Fruit fly (Drosophila melanogaster) whole organism, prepupa: ENCODE measurements around the gene bi.

ENCODE experiments used
- Blimp-1 ChIP-seq: fragments of 200-800 bp; sonication (Bioruptor generic); optimal IDR thresholded peaks from 3 replicates; lab custom pipeline; 2017; ENCODE audit warnings: missing biosample characterization, missing genetic modification characterization, mild to moderate bottlenecking, moderate library complexity, missing genetic modification reagents
- CG10669 ChIP-seq: fragments of 200-800 bp; sonication (Bioruptor generic); optimal IDR thresholded peaks from 3 replicates; lab custom pipeline; 2018; ENCODE audit warnings: missing biosample characterization, mild to moderate bottlenecking, missing genetic modification characterization, moderate library complexity
- CG11762 ChIP-seq: fragments of 200-800 bp; sonication (Bioruptor generic); optimal IDR thresholded peaks from 3 replicates; lab custom pipeline; 2016; ENCODE audit warnings: missing biosample characterization, missing genetic modification characterization; ENCODE audit not compliant: insufficient read depth
- CG11902 ChIP-seq: fragments of 200-800 bp; sonication (Bioruptor generic); optimal IDR thresholded peaks from 3 replicates; lab custom pipeline; 2016; ENCODE audit warnings: missing biosample characterization, missing genetic modification characterization
- CG15336 ChIP-seq: fragments of 200-800 bp; sonication (Bioruptor generic); IDR thresholded peaks from 2 replicates; pipeline ENCODE4 v1.3.6; 2022; ENCODE audit warnings: missing biosample characterization, missing genetic modification characterization
- CG1621 ChIP-seq: fragments of 200-800 bp; sonication (Bioruptor generic); optimal IDR thresholded peaks from 3 replicates; lab custom pipeline; 2018; ENCODE audit warnings: missing biosample characterization, mild to moderate bottlenecking, missing genetic modification characterization
- CG16779 ChIP-seq: fragments of 200-800 bp; sonication (Bioruptor generic); optimal IDR thresholded peaks from 3 replicates; lab custom pipeline; 2017; ENCODE audit warnings: missing biosample characterization, mild to moderate bottlenecking, missing genetic modification characterization
- CG3032 ChIP-seq: fragments of 200-800 bp; optimal IDR thresholded peaks from 2 replicates; lab custom pipeline; 2019; ENCODE audit warnings: missing biosample characterization, mild to moderate bottlenecking, missing genetic modification characterization, moderate library complexity
- CG31627 ChIP-seq: fragments of 200-800 bp; sonication (Bioruptor generic); optimal IDR thresholded peaks from 3 replicates; lab custom pipeline; 2016; ENCODE audit warnings: missing biosample characterization, missing genetic modification characterization
- CG32006 ChIP-seq: fragments of 200-800 bp; sonication (Bioruptor generic); optimal IDR thresholded peaks from 3 replicates; lab custom pipeline; 2017; ENCODE audit warnings: missing biosample characterization, mild to moderate bottlenecking, missing genetic modification characterization
- CG34406 ChIP-seq: fragments of 200-800 bp; sonication (Bioruptor generic); optimal IDR thresholded peaks from 3 replicates; lab custom pipeline; 2016; ENCODE audit warnings: missing biosample characterization, missing genetic modification characterization
- CG3919 ChIP-seq: fragments of 200-800 bp; sonication (Bioruptor generic); optimal IDR thresholded peaks from 3 replicates; lab custom pipeline; 2016; ENCODE audit warnings: missing biosample characterization, missing genetic modification characterization
- CG4318 ChIP-seq: fragments of 200-800 bp; sonication (Bioruptor generic); optimal IDR thresholded peaks from 3 replicates; lab custom pipeline; 2017; ENCODE audit warnings: missing biosample characterization, mild to moderate bottlenecking, missing genetic modification characterization
- CG6163 ChIP-seq: fragments of 200-800 bp; sonication (Bioruptor generic); IDR thresholded peaks from 3 replicates; pipeline ENCODE4 v1.3.6; 2022; ENCODE audit warnings: missing biosample characterization, missing genetic modification characterization
- CG6276 ChIP-seq: fragments of 200-800 bp; sonication (Bioruptor generic); optimal IDR thresholded peaks from 2 replicates; lab custom pipeline; 2017; ENCODE audit warnings: missing biosample characterization, mild to moderate bottlenecking, missing genetic modification characterization
- CG6808 ChIP-seq: fragments of 200-800 bp; sonication (Bioruptor generic); optimal IDR thresholded peaks from 3 replicates; lab custom pipeline; 2017; ENCODE audit warnings: missing biosample characterization, missing genetic modification characterization, mild to moderate bottlenecking, moderate library complexity, missing genetic modification reagents
- CG7368 ChIP-seq: fragments of 200-800 bp; sonication (Bioruptor generic); optimal IDR thresholded peaks from 3 replicates; lab custom pipeline; 2016; ENCODE audit warnings: missing biosample characterization, missing genetic modification characterization
- CG8119 ChIP-seq: fragments of 200-800 bp; sonication (Bioruptor generic); IDR thresholded peaks from 3 replicates; pipeline ENCODE4 v1.3.6; 2022; ENCODE audit warnings: missing biosample characterization, missing genetic modification characterization
- CG8319 ChIP-seq: fragments of 200-800 bp; sonication (Bioruptor generic); optimal IDR thresholded peaks from 3 replicates; lab custom pipeline; 2016; ENCODE audit warnings: missing biosample characterization, missing genetic modification characterization
- CG8632 ChIP-seq: fragments of 200-800 bp; sonication (Bioruptor generic); optimal IDR thresholded peaks from 3 replicates; lab custom pipeline; 2016; ENCODE audit warnings: missing biosample characterization, missing genetic modification characterization
- CG9139 ChIP-seq: fragments of 200-800 bp; sonication (Bioruptor generic); optimal IDR thresholded peaks from 3 replicates; lab custom pipeline; 2017; ENCODE audit warnings: missing biosample characterization, mild to moderate bottlenecking, missing genetic modification characterization
- Eip75B ChIP-seq: fragments of 200-800 bp; sonication (Bioruptor generic); optimal IDR thresholded peaks from 3 replicates; lab custom pipeline; 2016; ENCODE audit warnings: missing biosample characterization, missing genetic modification characterization
- Eip78C ChIP-seq: fragments of 200-800 bp; sonication (Bioruptor generic); peaks from one replicate; lab custom pipeline; 2016; ENCODE audit warnings: missing biosample characterization, missing genetic modification characterization
- Eip93F ChIP-seq: fragments of 200-800 bp; sonication (Bioruptor generic); optimal IDR thresholded peaks from 2 replicates; lab custom pipeline; 2016; ENCODE audit warnings: missing biosample characterization, mild to moderate bottlenecking, missing genetic modification characterization
- Ets21C ChIP-seq: fragments of 200-800 bp; sonication (Bioruptor generic); optimal IDR thresholded peaks from 3 replicates; lab custom pipeline; 2016; ENCODE audit warnings: missing biosample characterization, missing genetic modification characterization
- Hr39 ChIP-seq: fragments of 200-800 bp; sonication (Bioruptor generic); optimal IDR thresholded peaks from 2 replicates; lab custom pipeline; 2016; ENCODE audit warnings: missing biosample characterization, missing genetic modification characterization
- Hr4 ChIP-seq: fragments of 200-800 bp; sonication (Bioruptor generic); optimal IDR thresholded peaks from 3 replicates; lab custom pipeline; 2016; ENCODE audit warnings: missing biosample characterization, missing genetic modification characterization
- Lpt ChIP-seq: fragments of 200-800 bp; sonication (Bioruptor generic); optimal IDR thresholded peaks from 3 replicates; lab custom pipeline; 2016; ENCODE audit warnings: missing biosample characterization, missing genetic modification characterization
- OdsH ChIP-seq: fragments of 200-800 bp; sonication (Bioruptor generic); optimal IDR thresholded peaks from 3 replicates; lab custom pipeline; 2016; ENCODE audit warnings: missing biosample characterization, missing genetic modification characterization
- Smox ChIP-seq: fragments of 200-800 bp; sonication (Bioruptor generic); optimal IDR thresholded peaks from 3 replicates; lab custom pipeline; 2016; ENCODE audit warnings: missing biosample characterization, missing genetic modification characterization
- Sox14 ChIP-seq: fragments of 200-800 bp; sonication (Bioruptor generic); optimal IDR thresholded peaks from 3 replicates; lab custom pipeline; 2016; ENCODE audit warnings: missing biosample characterization, missing genetic modification characterization
- Sox15 ChIP-seq: fragments of 200-800 bp; sonication (Bioruptor generic); optimal IDR thresholded peaks from 3 replicates; lab custom pipeline; 2016; ENCODE audit warnings: missing biosample characterization, missing genetic modification characterization
- achi ChIP-seq: fragments of 200-800 bp; sonication (Bioruptor generic); optimal IDR thresholded peaks from 3 replicates; lab custom pipeline; 2016; ENCODE audit warnings: missing biosample characterization, missing genetic modification characterization
- acj6 ChIP-seq: fragments of 200-800 bp; sonication (Bioruptor generic); optimal IDR thresholded peaks from 3 replicates; lab custom pipeline; 2016; ENCODE audit warnings: missing biosample characterization, missing genetic modification characterization
- cyc ChIP-seq: fragments of 200-800 bp; sonication (Bioruptor generic); optimal IDR thresholded peaks from 3 replicates; lab custom pipeline; 2016; ENCODE audit warnings: missing biosample characterization, missing genetic modification characterization
- dac ChIP-seq: fragments of 200-800 bp; sonication (Bioruptor generic); optimal IDR thresholded peaks from 2 replicates; lab custom pipeline; 2017; ENCODE audit warnings: missing biosample characterization, mild to moderate bottlenecking, missing genetic modification characterization
- eg ChIP-seq: fragments of 200-800 bp; sonication (Bioruptor generic); IDR thresholded peaks from 3 replicates; pipeline ENCODE4 v1.3.6; 2022; ENCODE audit warnings: missing biosample characterization, missing genetic modification characterization
- esn ChIP-seq: fragments of 200-800 bp; sonication (Bioruptor generic); optimal IDR thresholded peaks from 2 replicates; lab custom pipeline; 2016; ENCODE audit warnings: missing biosample characterization, mild to moderate bottlenecking, missing genetic modification characterization, moderate library complexity
- fd59A ChIP-seq: fragments of 200-800 bp; sonication (Bioruptor generic); optimal IDR thresholded peaks from 2 replicates; lab custom pipeline; 2017; ENCODE audit warnings: missing biosample characterization, mild to moderate bottlenecking, missing genetic modification characterization, missing genetic modification reagents
- fkh ChIP-seq: fragments of 200-800 bp; sonication (Bioruptor generic); optimal IDR thresholded peaks from 3 replicates; lab custom pipeline; 2017; ENCODE audit warnings: missing biosample characterization, mild to moderate bottlenecking, missing genetic modification characterization, moderate library complexity
- lz ChIP-seq: fragments of 200-800 bp; sonication (Bioruptor generic); optimal IDR thresholded peaks from 3 replicates; lab custom pipeline; 2016; ENCODE audit warnings: missing biosample characterization, missing genetic modification characterization
- pdm3 ChIP-seq: fragments of 200-800 bp; sonication (Bioruptor generic); optimal IDR thresholded peaks from 3 replicates; lab custom pipeline; 2016; ENCODE audit warnings: missing biosample characterization, missing genetic modification characterization
- salr ChIP-seq, 2 experiments: fragments of 200-800 bp; sonication (Bioruptor generic); optimal IDR thresholded peaks; 3 replicates each; lab custom pipeline; 2016 to 2018; ENCODE audit warnings: missing biosample characterization in 2 of 2, missing genetic modification characterization in 2 of 2, mild to moderate bottlenecking in 1 of 2
- spab ChIP-seq: fragments of 200-800 bp; sonication (Bioruptor generic); optimal IDR thresholded peaks from 2 replicates; lab custom pipeline; 2017; ENCODE audit warnings: missing biosample characterization, mild to moderate bottlenecking, missing genetic modification characterization, missing genetic modification reagents
- ss ChIP-seq, 2 experiments: fragments of 200-800 bp; sonication (Bioruptor generic); optimal IDR thresholded peaks; 2 replicates in 1 of 2; 3 replicates in 1 of 2; lab custom pipeline; 2017 to 2018; ENCODE audit warnings: mild to moderate bottlenecking in 2 of 2, missing biosample characterization in 2 of 2, missing genetic modification characterization in 2 of 2, moderate library complexity in 1 of 2
- topi ChIP-seq: fragments of 200-800 bp; sonication (Bioruptor generic); optimal IDR thresholded peaks from 3 replicates; lab custom pipeline; 2016; ENCODE audit warnings: missing biosample characterization, missing genetic modification characterization
- vri ChIP-seq: fragments of 200-800 bp; sonication (Bioruptor generic); optimal IDR thresholded peaks from 3 replicates; lab custom pipeline; 2016; ENCODE audit warnings: missing biosample characterization, mild to moderate bottlenecking, missing genetic modification characterization

The bi gene

dm6 chrX:4448677-4449076, 36.0 kb downstream of the bi start (continued):
- peak; percentile 22 for TF ChIP-seq Lpt
- no peak for TF ChIP-seq CG11762 (GFP tag; lab: Kevin White, UChicago)
- TF ChIP-seq CG8319 (GFP tag; lab: Kevin White, UChicago): no peak
- TF ChIP-seq Blimp-1 (GFP tag; lab: Kevin White, UChicago): no peak
- TF ChIP-seq OdsH: no peak
- no peak for TF ChIP-seq Eip93F (GFP tag; lab: Kevin White, UChicago)
- no peak for TF ChIP-seq Eip75B
- peak; percentile 24 for TF ChIP-seq CG6808 (GFP tag; lab: Kevin White, UChicago)
- no peak for TF ChIP-seq CG32006 (GFP tag; lab: Kevin White, UChicago)
- TF ChIP-seq CG8632: no peak
- no peak for TF ChIP-seq CG9139 (GFP tag; lab: Kevin White, UChicago)
- TF ChIP-seq pdm3 (GFP tag; lab: Kevin White, UChicago): peak; percentile 32
- no peak for TF ChIP-seq CG31627 (GFP tag; lab: Kevin White, UChicago)
- no peak for TF ChIP-seq esn (GFP tag; lab: Kevin White, UChicago)
- no peak for TF ChIP-seq salr (GFP tag; optimal IDR thresholded peaks at IDR 0.05; lab: Kevin White, UChicago)
- no peak for TF ChIP-seq topi (GFP tag; lab: Kevin White, UChicago)
- TF ChIP-seq fkh (GFP tag; lab: Kevin White, UChicago): no peak
- TF ChIP-seq, all 60 proteins: peak for 12

- peak; percentile 64 for TF ChIP-seq CG10669 (GFP tag; lab: Kevin White, UChicago)
- peak; percentile 71 for TF ChIP-seq achi (GFP tag; lab: Kevin White, UChicago)
- TF ChIP-seq CG8119 (GFP tag; lab: Robert Waterston, UW): peak; percentile 67; the same call in 2 of the 3 replicates
- TF ChIP-seq CG34406 (GFP tag; lab: Kevin White, UChicago): peak; percentile 69
- peak; percentile 80 for TF ChIP-seq CG3919 (GFP tag; lab: Kevin White, UChicago)
- peak; percentile 80 for TF ChIP-seq CG31627 (GFP tag; lab: Kevin White, UChicago)
- peak; percentile 62; the same call in 2 of the 3 replicates for TF ChIP-seq eg
- peak; percentile 90 for TF ChIP-seq Eip78C (GFP tag; lab: Kevin White, UChicago)
- TF ChIP-seq Sox15 (GFP tag; lab: Kevin White, UChicago): peak; percentile 60
- peak; percentile 69 for TF ChIP-seq CG32006 (GFP tag; lab: Kevin White, UChicago)
- no peak for TF ChIP-seq fkh (GFP tag; lab: Kevin White, UChicago)
- peak; percentile 29 for TF ChIP-seq CG11902
- peak; percentile 72 for TF ChIP-seq CG8632
- peak; percentile 63 for TF ChIP-seq Ets21C (GFP tag; lab: Kevin White, UChicago)
- TF ChIP-seq CG16779 (tag; lab: Kevin White, UChicago): peak; percentile 27
- TF ChIP-seq CG15336 (GFP tag; lab: Robert Waterston, UW): peak; percentile 49
- TF ChIP-seq CG7368: peak; percentile 41
- TF ChIP-seq vri (GFP tag; lab: Kevin White, UChicago): peak; percentile 66
- peak; percentile 60 for TF ChIP-seq CG11762 (GFP tag; lab: Kevin White, UChicago)
- peak; percentile 87 for TF ChIP-seq topi (GFP tag; lab: Kevin White, UChicago)
- TF ChIP-seq spab (GFP tag; lab: Kevin White, UChicago): peak; percentile 60
- TF ChIP-seq Hr39: peak; percentile 79
- peak; percentile 81 for TF ChIP-seq cyc (GFP tag; lab: Kevin White, UChicago)
- TF ChIP-seq Blimp-1 (GFP tag; lab: Kevin White, UChicago): peak; percentile 49
- TF ChIP-seq CG4318 (GFP tag; lab: Kevin White, UChicago): peak; percentile 6
- TF ChIP-seq CG6276: peak; percentile 39
- peak; percentile 79 for TF ChIP-seq acj6
- peak in 1 of 2 experiments; percentile 43 for TF ChIP-seq salr (GFP tag; optimal IDR thresholded peaks at IDR 0.05; lab: Kevin White, UChicago)
- peak; percentile 41 for TF ChIP-seq dac (GFP tag; lab: Kevin White, UChicago)
- TF ChIP-seq Sox14 (GFP tag; lab: Kevin White, UChicago): peak; percentile 75
- peak; percentile 52 for TF ChIP-seq Hr4 (GFP tag; lab: Kevin White, UChicago)
- peak; percentile 79 for TF ChIP-seq Eip75B
- TF ChIP-seq ss (GFP tag; optimal IDR thresholded peaks at IDR 0.05; lab: Kevin White, UChicago): peak; percentile 2 to 66
- peak; percentile 45 for TF ChIP-seq CG6808 (GFP tag; lab: Kevin White, UChicago)
- peak; percentile 49 for TF ChIP-seq Lpt
- TF ChIP-seq CG8319 (GFP tag; lab: Kevin White, UChicago): peak; percentile 53
- TF ChIP-seq CG6163 (GFP tag; lab: Robert Waterston, UW): peak; percentile 80
- TF ChIP-seq CG1621 (tag; lab: Kevin White, UChicago): peak; percentile 30
- TF ChIP-seq Smox (GFP tag; lab: Kevin White, UChicago): peak; percentile 84
- TF ChIP-seq CG3032 (tag; lab: Kevin White, UChicago): peak; percentile 68
- TF ChIP-seq lz: peak; percentile 82
- peak; percentile 87 for TF ChIP-seq esn (GFP tag; lab: Kevin White, UChicago)
- peak; percentile 54 for TF ChIP-seq fd59A (GFP tag; lab: Kevin White, UChicago)
Observed at dm6 chrX:4449514-4449913, 36.9 kb downstream of the bi start.
